Worm (Caenorhabditis elegans) whole organism, late embryonic: Measurements from ENCODE around the gene bath-38.

ENCODE experiments used
- F13H6.1 ChIP-seq: sonication (generic microtip); optimal IDR thresholded peaks from 2 replicates; lab custom pipeline; 2016; ENCODE audit warnings: missing genetic modification characterization, missing compliant biosample characterization
- ahr-1 ChIP-seq: sonication (generic microtip); optimal IDR thresholded peaks from 2 replicates; lab custom pipeline; 2016; ENCODE audit warnings: missing genetic modification characterization, missing compliant biosample characterization
- ceh-18 ChIP-seq: sonication (generic microtip); optimal IDR thresholded peaks from 2 replicates; lab custom pipeline; 2016; ENCODE audit warnings: missing genetic modification characterization, missing compliant biosample characterization
- ceh-6 ChIP-seq: fragments of 200-800 bp; sonication (Bioruptor generic); optimal IDR thresholded peaks from 2 replicates; lab custom pipeline; 2018; ENCODE audit warnings: mild to moderate bottlenecking, missing genetic modification characterization, missing compliant biosample characterization
- dve-1 ChIP-seq: sonication (generic microtip); optimal IDR thresholded peaks from 2 replicates; lab custom pipeline; 2017; ENCODE audit warnings: antibody characterized with exemption, mild to moderate bottlenecking, missing genetic modification characterization, missing compliant biosample characterization
- elt-2 ChIP-seq: sonication (generic microtip); optimal IDR thresholded peaks from 2 replicates; lab custom pipeline; 2016; ENCODE audit warnings: missing genetic modification reagents, missing genetic modification characterization, missing compliant biosample characterization
- eyg-1 ChIP-seq: sonication (generic microtip); optimal IDR thresholded peaks from 2 replicates; lab custom pipeline; 2016; ENCODE audit warnings: missing genotype, missing genetic modification characterization, missing compliant biosample characterization
- fax-1 ChIP-seq: sonication (generic microtip); optimal IDR thresholded peaks from 2 replicates; lab custom pipeline; 2016; ENCODE audit warnings: missing genotype, missing genetic modification characterization, missing compliant biosample characterization
- fkh-10 ChIP-seq: fragments of 150-350 bp; optimal IDR thresholded peaks from 2 replicates; lab custom pipeline; 2014; ENCODE audit warnings: missing biosample characterization, missing genetic modification reagents, missing genetic modification characterization
- hlh-13 ChIP-seq: fragments of 200-800 bp; sonication (Bioruptor generic); optimal IDR thresholded peaks from 2 replicates; lab custom pipeline; 2018; ENCODE audit warnings: mild to moderate bottlenecking, missing genetic modification characterization, missing compliant biosample characterization
- hlh-30 ChIP-seq: sonication (generic microtip); optimal IDR thresholded peaks from 2 replicates; lab custom pipeline; 2017; ENCODE audit warnings: antibody characterized with exemption, missing genetic modification characterization, missing compliant biosample characterization; ENCODE audit not compliant: insufficient read depth
- lim-6 ChIP-seq: sonication (generic microtip); optimal IDR thresholded peaks from 2 replicates; lab custom pipeline; 2016; ENCODE audit warnings: missing genetic modification characterization, missing compliant biosample characterization
- nfya-1 ChIP-seq: sonication (generic microtip); optimal IDR thresholded peaks from 2 replicates; lab custom pipeline; 2017; ENCODE audit warnings: missing genetic modification characterization, mild to moderate bottlenecking, missing compliant biosample characterization, antibody characterized with exemption, moderate library complexity
- npax-4 ChIP-seq: sonication (generic microtip); optimal IDR thresholded peaks from 2 replicates; lab custom pipeline; 2016; ENCODE audit warnings: missing genetic modification characterization, missing compliant biosample characterization
- pag-3 ChIP-seq: sonication (generic microtip); optimal IDR thresholded peaks from 2 replicates; lab custom pipeline; 2016; ENCODE audit warnings: missing compliant biosample characterization, missing genetic modification characterization, borderline replicate concordance
- pat-9 ChIP-seq: fragments of 200-800 bp; sonication (Bioruptor generic); optimal IDR thresholded peaks from 2 replicates; lab custom pipeline; 2018; ENCODE audit warnings: mild to moderate bottlenecking, missing genetic modification characterization, moderate library complexity, missing compliant biosample characterization
- pha-4 ChIP-seq: fragments of 150-350 bp; optimal IDR thresholded peaks from 2 replicates; lab custom pipeline; 2018; ENCODE audit warnings: missing biosample characterization, missing genetic modification reagents, missing genetic modification characterization
- pqm-1 ChIP-seq: sonication (generic microtip); optimal IDR thresholded peaks from 2 replicates; lab custom pipeline; 2016; ENCODE audit warnings: missing genetic modification characterization, missing compliant biosample characterization
- sox-2 ChIP-seq: fragments of 200-800 bp; sonication (Bioruptor generic); IDR thresholded peaks from 2 replicates; pipeline ENCODE4 v1.3.6; 2022; ENCODE audit warnings: missing genetic modification reagents, missing genetic modification characterization, missing compliant biosample characterization
- sox-4 ChIP-seq: sonication (generic microtip); optimal IDR thresholded peaks from 2 replicates; lab custom pipeline; 2017; ENCODE audit warnings: mild to moderate bottlenecking, missing genetic modification characterization, inconsistent platforms, missing compliant biosample characterization
- syd-9 ChIP-seq: sonication (generic microtip); optimal IDR thresholded peaks from 2 replicates; lab custom pipeline; 2016; ENCODE audit warnings: mild to moderate bottlenecking, missing genetic modification characterization, moderate library complexity, missing compliant biosample characterization
- tbx-2 ChIP-seq: sonication (generic microtip); optimal IDR thresholded peaks from 2 replicates; lab custom pipeline; 2016; ENCODE audit warnings: missing genetic modification characterization, missing compliant biosample characterization
- unc-42 ChIP-seq: sonication (generic microtip); optimal IDR thresholded peaks from 2 replicates; lab custom pipeline; 2016; ENCODE audit warnings: missing genotype, missing genetic modification characterization, missing compliant biosample characterization
- zip-5 ChIP-seq: sonication (generic microtip); optimal IDR thresholded peaks from 2 replicates; lab custom pipeline; 2016; ENCODE audit warnings: missing genetic modification characterization, missing compliant biosample characterization

The bath-38 gene

ce11 chrII:10001065-10001464 lies 44.0 kb downstream of the bath-38 start, which contains the start of gene nlt-1:
TSS of gene nlt-1 (minus strand) at chrII:10001142.
- TF ChIP-seq F13H6.1 = no peak
- no peak for TF ChIP-seq nfya-1 (tag; lab: Kevin White, UChicago)
- TF ChIP-seq tbx-2 = no peak
- TF ChIP-seq eyg-1 (tag; lab: Kevin White, UChicago) = no peak
- TF ChIP-seq elt-2 = peak; percentile 90
- TF ChIP-seq ceh-6 (GFP tag; lab: Kevin White, UChicago) = no peak
- TF ChIP-seq pqm-1 = peak; percentile 76

DNA sequence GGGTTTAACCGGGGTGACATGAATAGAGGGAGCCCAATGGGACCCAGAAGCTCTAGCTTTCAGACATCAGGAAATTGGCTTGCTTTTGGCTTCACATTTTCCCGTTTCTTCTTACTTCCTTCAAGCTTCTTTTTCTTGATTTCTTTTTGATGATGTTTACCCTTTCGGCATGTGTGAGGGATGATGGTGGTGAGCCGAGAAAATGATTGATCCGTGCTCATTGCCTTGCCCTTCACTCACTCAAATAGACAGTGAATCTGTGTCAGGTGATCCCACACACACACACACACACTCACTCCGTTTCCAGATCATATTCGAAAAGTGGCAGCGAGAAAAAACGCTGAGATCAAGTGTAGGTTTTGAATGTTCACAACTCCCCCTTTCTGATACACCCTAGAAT lies 50.4 kb downstream of the bath-38 start:
- TF ChIP-seq ceh-6 (GFP tag; lab: Kevin White, UChicago) (no peak), ceh-18 (no peak), ahr-1 (tag; lab: Kevin White, UChicago) (no peak), pha-4 (tag; lab: Kevin White, UChicago) (no peak), hlh-13 (GFP tag; lab: Kevin White, UChicago) (no peak), fax-1 (no peak), sox-2 (GFP tag; lab: Robert Waterston, UW) (no peak), pag-3 (tag; lab: Kevin White, UChicago) (no peak), syd-9 (no peak), sox-4 (no peak), dve-1 (tag; lab: Kevin White, UChicago) (no peak), zip-5 (tag; lab: Kevin White, UChicago) (no peak), fkh-10 (GFP tag; lab: Kevin White, UChicago) (no peak), lim-6 (tag; lab: Kevin White, UChicago) (no peak), pat-9 (tag; lab: Kevin White, UChicago) (no peak), unc-42 (tag; lab: Kevin White, UChicago) (no peak), npax-4 (tag; lab: Kevin White, UChicago) (no peak), hlh-30 (tag; lab: Kevin White, UChicago) (no peak)
